Fruit fly (Drosophila melanogaster): ENCODE results near the gene Pak3.

Pak3 gene

DNA sequence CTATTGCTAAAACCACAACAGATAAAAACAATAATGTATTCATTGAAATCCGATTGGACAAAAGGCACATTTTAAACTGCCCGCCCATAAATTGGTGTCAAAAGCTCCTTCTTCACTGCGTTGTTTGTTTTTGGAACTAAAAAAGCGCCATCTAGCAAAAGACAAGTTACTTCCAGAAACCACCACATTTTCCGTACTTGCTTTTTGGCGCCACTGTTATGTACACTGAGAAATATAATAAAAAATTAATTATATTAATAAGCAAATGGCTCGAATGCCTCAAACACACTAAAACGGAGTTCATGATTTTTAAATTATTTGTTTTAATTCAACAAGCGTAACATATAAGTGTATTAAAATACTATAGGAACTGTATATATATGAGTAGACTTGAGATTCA lies 43.8 kb upstream of the Pak3 start (continued):
- peak; percentile 36 for TF ChIP-seq CG7786 (GFP tag; optimal IDR thresholded peaks at IDR 0.05)
- TF ChIP-seq CG12219 (GFP tag; optimal IDR thresholded peaks at IDR 0.05): peak; percentile 65
- TF ChIP-seq CG11398 (GFP tag; optimal IDR thresholded peaks at IDR 0.05): peak; percentile 12
- peak; percentile 50 to 78 for TF ChIP-seq chif (GFP tag; optimal IDR thresholded peaks at IDR 0.05)
- TF ChIP-seq CG32772 (GFP tag; IDR thresholded peaks at IDR 0.05): peak; percentile 84
- peak; percentile 69 for TF ChIP-seq NC2β (GFP tag; optimal IDR thresholded peaks at IDR 0.05)
- peak; percentile 76 for TF ChIP-seq CG10147 (GFP tag; optimal IDR thresholded peaks at IDR 0.05)
- TF ChIP-seq da (GFP tag; optimal IDR thresholded peaks at IDR 0.05): peak; percentile 26
- TF ChIP-seq mld (GFP tag; IDR thresholded peaks at IDR 0.05; ENCODE audit: partially characterized antibody): no peak
- TF ChIP-seq Lim3 (GFP tag; IDR thresholded peaks at IDR 0.05): peak; percentile 31; the same call in 1 of the 2 replicates
- TF ChIP-seq slou (GFP tag; optimal IDR thresholded peaks at IDR 0.05): peak; percentile 47
- TF ChIP-seq bowl (GFP tag; IDR thresholded peaks at IDR 0.05): peak; percentile 48; the same call in 1 of the 2 replicates
- TF ChIP-seq sob (GFP tag; IDR thresholded peaks at IDR 0.05): peak; percentile 92
- peak; percentile 92 for TF ChIP-seq CG17359 (tag; optimal IDR thresholded peaks at IDR 0.05)
- TF ChIP-seq Optix (GFP tag; IDR thresholded peaks at IDR 0.05): peak; percentile 70
- TF ChIP-seq CG11456 (GFP tag; IDR thresholded peaks at IDR 0.05): peak; percentile 97
- TF ChIP-seq CG14710 (tag; optimal IDR thresholded peaks at IDR 0.05): peak; percentile 80
- peak; percentile 85 for TF ChIP-seq otp (GFP tag; IDR thresholded peaks at IDR 0.05)
- peak; percentile 79 for TF ChIP-seq D19A (tag; optimal IDR thresholded peaks at IDR 0.05)
- peak; percentile 48; the same call in 1 of the 2 replicates for TF ChIP-seq klu (GFP tag; IDR thresholded peaks at IDR 0.05)
- peak; percentile 45 to 86 for TF ChIP-seq bsh (GFP tag; optimal IDR thresholded peaks at IDR 0.05)
- TF ChIP-seq CG32532 (GFP tag; IDR thresholded peaks at IDR 0.05): peak; percentile 96
- peak; percentile 95 for TF ChIP-seq ase (GFP tag; IDR thresholded peaks at IDR 0.05)
- TF ChIP-seq Kr (GFP tag; optimal IDR thresholded peaks at IDR 0.05): no peak
- TF ChIP-seq CG6654 (GFP tag; optimal IDR thresholded peaks at IDR 0.05): peak; percentile 30
- TF ChIP-seq CG12659 (GFP tag; optimal IDR thresholded peaks at IDR 0.05): peak; percentile 82
- TF ChIP-seq Hsf (GFP tag; optimal IDR thresholded peaks at IDR 0.05): peak; percentile 79
- TF ChIP-seq tll (GFP tag; optimal IDR thresholded peaks at IDR 0.05): no peak
- peak; percentile 88 for TF ChIP-seq H15 (GFP tag; IDR thresholded peaks at IDR 0.05)
- no peak for TF ChIP-seq pros (GFP tag; optimal IDR thresholded peaks at IDR 0.05)
- peak; percentile 61 for TF ChIP-seq fu2 (GFP tag; optimal IDR thresholded peaks at IDR 0.05)
- TF ChIP-seq CG10431 (GFP tag; optimal IDR thresholded peaks at IDR 0.05): peak; percentile 52
- no peak for TF ChIP-seq inv (GFP tag; IDR thresholded peaks at IDR 0.05; ENCODE audit: partially characterized antibody)
- no peak for TF ChIP-seq CG7745 (tag; optimal IDR thresholded peaks at IDR 0.05)
- TF ChIP-seq ro (GFP tag; IDR thresholded peaks at IDR 0.05): peak; percentile 61
- peak; percentile 86 for TF ChIP-seq CG11504 (tag; optimal IDR thresholded peaks at IDR 0.05)
- TF ChIP-seq CG14441 (GFP tag; IDR thresholded peaks at IDR 0.05): peak; percentile 92
- peak; percentile 13 for TF ChIP-seq wek (GFP tag; optimal IDR thresholded peaks at IDR 0.05)
- TF ChIP-seq prd (optimal IDR thresholded peaks at IDR 0.05): no peak
- peak; percentile 88 for TF ChIP-seq prd (GFP tag; IDR thresholded peaks at IDR 0.05)
- TF ChIP-seq CG34422 (GFP tag; IDR thresholded peaks at IDR 0.05): peak; percentile 94
- TF ChIP-seq HmgD (GFP tag; optimal IDR thresholded peaks at IDR 0.05): no peak
- peak; percentile 91 for TF ChIP-seq Xrp1 (GFP tag; IDR thresholded peaks at IDR 0.05)
- peak; percentile 53 for TF ChIP-seq CG10565 (GFP tag; optimal IDR thresholded peaks at IDR 0.05)
- peak; percentile 67 for TF ChIP-seq mam (GFP tag; optimal IDR thresholded peaks at IDR 0.05)
- no peak for TF ChIP-seq CG16813 (GFP tag; IDR thresholded peaks at IDR 0.05; ENCODE audit: partially characterized antibody)
- peak; percentile 79 for TF ChIP-seq stc (GFP tag; IDR thresholded peaks at IDR 0.05)
- TF ChIP-seq Dad (GFP tag; optimal IDR thresholded peaks at IDR 0.05): peak; percentile 47
- TF ChIP-seq gro (GFP tag; optimal IDR thresholded peaks at IDR 0.05): no peak
- TF ChIP-seq Nf-YC (tag; optimal IDR thresholded peaks at IDR 0.05): peak; percentile 74
- TF ChIP-seq BEAF-32 (GFP tag; optimal IDR thresholded peaks at IDR 0.05): peak; percentile 5
